Worm (Caenorhabditis elegans) whole organism, L3 larva: ENCODE data around the gene hpk-1.

ENCODE experiments used
- ama-1 ChIP-seq: fragments of 150-350 bp; optimal IDR thresholded peaks from 2 replicates; lab custom pipeline; 2018
- elt-1 ChIP-seq: fragments of 150-350 bp; optimal IDR thresholded peaks from 2 replicates; lab custom pipeline; 2014; ENCODE audit warnings: missing biosample characterization, missing genetic modification characterization
- elt-3 ChIP-seq, 3 experiments: fragments of 150-350 bp in 1 of 3; sonication (generic microtip) in 2 of 3; optimal IDR thresholded peaks; 2 replicates in 2 of 3; 4 replicates in 1 of 3; lab custom pipeline; 2014 to 2017; ENCODE audit warnings: missing biosample characterization in 3 of 3, missing genetic modification characterization in 3 of 3
- fos-1 ChIP-seq: fragments of 150-350 bp; optimal IDR thresholded peaks from 2 replicates; lab custom pipeline; 2014; ENCODE audit warnings: missing biosample characterization, missing genetic modification characterization
- nhr-25 ChIP-seq: sonication (generic microtip); optimal IDR thresholded peaks from 2 replicates; lab custom pipeline; 2017; ENCODE audit warnings: missing biosample characterization, missing genetic modification characterization
- nhr-76 ChIP-seq: fragments of 150-350 bp; sonication (generic microtip); optimal IDR thresholded peaks from 5 replicates; lab custom pipeline; 2014; ENCODE audit warnings: missing biosample characterization, missing genetic modification characterization
- pha-4 ChIP-seq: fragments of 150-350 bp; optimal IDR thresholded peaks from 2 replicates; lab custom pipeline; 2014; ENCODE audit warnings: missing biosample characterization, missing genetic modification reagents, missing genetic modification characterization
- unc-39 ChIP-seq: sonication (generic microtip); optimal IDR thresholded peaks from 4 replicates; lab custom pipeline; 2017; ENCODE audit warnings: missing biosample characterization, missing genetic modification characterization
- unc-62 ChIP-seq: fragments of 150-350 bp; sonication (generic microtip); optimal IDR thresholded peaks from 4 replicates; lab custom pipeline; 2014; ENCODE audit warnings: missing biosample characterization, missing genetic modification reagents, missing genetic modification characterization
- ztf-11 ChIP-seq: fragments of 150-350 bp; optimal IDR thresholded peaks from 2 replicates; lab custom pipeline; 2014; ENCODE audit warnings: missing biosample characterization, missing genetic modification characterization

DNA sequence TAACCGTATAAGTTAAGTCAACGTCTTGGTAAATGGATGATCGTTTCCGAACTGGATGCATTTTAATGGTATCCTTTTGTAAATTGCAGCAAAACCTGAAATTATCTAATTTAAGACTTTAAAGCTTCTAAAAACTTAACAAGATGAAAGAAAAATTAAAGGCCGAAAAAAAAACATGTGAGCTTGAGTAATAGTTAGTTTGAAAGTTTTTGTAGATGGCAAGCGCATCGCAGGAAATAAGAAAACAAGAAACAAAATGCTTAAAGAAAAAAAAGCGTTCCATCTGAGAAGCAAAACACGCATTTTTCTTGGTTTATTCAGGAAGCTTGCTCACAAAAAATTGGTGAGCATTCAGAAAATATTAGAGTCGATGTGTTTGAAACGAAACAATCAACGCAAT is 18.7 kb upstream of the hpk-1 start, which contains the start of gene rab-37:
- TF ChIP-seq fos-1 (tag; lab: Kevin White, UChicago) (no peak), nhr-25 (tag; lab: Kevin White, UChicago) (no peak), unc-62 (GFP tag; lab: Kevin White, UChicago) (no peak), pha-4 (no peak), ztf-11 (tag; lab: Kevin White, UChicago) (no peak), nhr-76 (no peak), ama-1 (no peak), unc-39 (tag; lab: Kevin White, UChicago) (no peak), elt-3 (tag; optimal IDR thresholded peaks at IDR 0.05; lab: Kevin White, UChicago) (no peak), elt-1 (tag; lab: Kevin White, UChicago) (no peak)
